Fruit fly (Drosophila melanogaster): ENCODE measurements around the gene Pka-R1.
A peak's percentile ranks its signal among the peaks of the same experiment; 100 is the strongest.

Pka-R1 gene

DNA sequence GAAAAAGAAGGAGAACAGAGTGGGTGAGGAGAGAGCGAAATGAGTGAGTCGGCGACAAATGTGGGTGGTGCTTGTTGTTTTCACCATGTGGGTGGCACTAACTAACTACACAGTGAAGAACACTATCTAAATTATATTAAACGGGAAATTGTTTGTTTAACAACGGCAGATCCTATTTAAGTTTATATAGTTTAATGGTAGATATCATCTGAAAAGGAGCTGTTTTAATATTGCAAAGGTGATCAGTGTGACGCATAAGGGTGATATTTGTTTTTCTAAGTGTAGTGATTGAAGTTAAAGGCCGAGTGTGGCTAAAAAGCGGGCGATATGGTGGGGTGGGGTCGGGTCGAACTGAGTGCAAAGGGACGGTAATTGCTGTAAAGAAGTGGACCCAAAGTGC is 32.7 kb downstream of the Pka-R1 start (continued):
- TF ChIP-seq CG10209 (GFP tag; optimal IDR thresholded peaks at IDR 0.05), result no peak
- no peak for TF ChIP-seq Sin3A (optimal IDR thresholded peaks at IDR 0.05)
- no peak for TF ChIP-seq odd (GFP tag; optimal IDR thresholded peaks at IDR 0.05)
- no peak for TF ChIP-seq tio (GFP tag; optimal IDR thresholded peaks at IDR 0.05)
- no peak for TF ChIP-seq dati (GFP tag; IDR thresholded peaks at IDR 0.05)
- TF ChIP-seq Hand (GFP tag; optimal IDR thresholded peaks at IDR 0.05), result no peak
- no peak for TF ChIP-seq dmrt11E (tag; optimal IDR thresholded peaks at IDR 0.05)
- no peak for TF ChIP-seq MTF-1 (GFP tag; optimal IDR thresholded peaks at IDR 0.05; ENCODE audit: borderline replicate concordance)
- peak; percentile 44 for TF ChIP-seq sens (GFP tag)
- no peak for TF ChIP-seq CG4282 (GFP tag; optimal IDR thresholded peaks at IDR 0.05)
- TF ChIP-seq Hr51 (GFP tag; optimal IDR thresholded peaks at IDR 0.05), result no peak
- no peak for TF ChIP-seq Oli (tag; optimal IDR thresholded peaks at IDR 0.05)
- TF ChIP-seq CG17385 (GFP tag; optimal IDR thresholded peaks at IDR 0.05), result no peak
- TF ChIP-seq Hr78 (GFP tag; optimal IDR thresholded peaks at IDR 0.05), result no peak
- no peak for TF ChIP-seq CG10366 (GFP tag; IDR thresholded peaks at IDR 0.05)
- no peak for TF ChIP-seq CG12659 (GFP tag; optimal IDR thresholded peaks at IDR 0.05)
- peak; percentile 70 for TF ChIP-seq CG18599 (GFP tag; optimal IDR thresholded peaks at IDR 0.05)
- TF ChIP-seq CG6254 (GFP tag; optimal IDR thresholded peaks at IDR 0.05), result no peak
- no peak for TF ChIP-seq disco-r (GFP tag; optimal IDR thresholded peaks at IDR 0.05)
- no peak for TF ChIP-seq Max (GFP tag; optimal IDR thresholded peaks at IDR 0.05)
- no peak for TF ChIP-seq CG9797 (GFP tag; optimal IDR thresholded peaks at IDR 0.05)
- TF ChIP-seq cwo (GFP tag; optimal IDR thresholded peaks at IDR 0.05), result peak; percentile 28
- no peak for TF ChIP-seq CG2678 (tag; optimal IDR thresholded peaks at IDR 0.05)
- TF ChIP-seq CG13123 (GFP tag; optimal IDR thresholded peaks at IDR 0.05), result no peak
- no peak for TF ChIP-seq CG10462 (GFP tag; optimal IDR thresholded peaks at IDR 0.05)
- no peak for TF ChIP-seq mld (GFP tag; IDR thresholded peaks at IDR 0.05; ENCODE audit: partially characterized antibody)
- TF ChIP-seq Pdp1 (GFP tag; optimal IDR thresholded peaks at IDR 0.05), result no peak
- TF ChIP-seq phol (tag; optimal IDR thresholded peaks at IDR 0.05), result no peak
- no peak for TF ChIP-seq CG1529 (GFP tag; optimal IDR thresholded peaks at IDR 0.05)
- no peak for TF ChIP-seq Gsc (GFP tag; IDR thresholded peaks at IDR 0.05)
- no peak for TF ChIP-seq Fer3 (tag; optimal IDR thresholded peaks at IDR 0.05)
- peak; percentile 79 for TF ChIP-seq Ets65A (GFP tag)
- TF ChIP-seq Ets97D (GFP tag; optimal IDR thresholded peaks at IDR 0.05), result no peak
- no peak for TF ChIP-seq HLH4C (GFP tag; IDR thresholded peaks at IDR 0.05; ENCODE audit: partially characterized antibody)
- TF ChIP-seq gcm2 (GFP tag; optimal IDR thresholded peaks at IDR 0.05), result no peak
- no peak for TF ChIP-seq CG3407 (GFP tag; optimal IDR thresholded peaks at IDR 0.05)
- no peak for TF ChIP-seq p53 (GFP tag; optimal IDR thresholded peaks at IDR 0.05)
- no peak for TF ChIP-seq fu2 (GFP tag; optimal IDR thresholded peaks at IDR 0.05)
- TF ChIP-seq fru (optimal IDR thresholded peaks at IDR 0.05), result no peak
- TF ChIP-seq CG11456 (GFP tag; IDR thresholded peaks at IDR 0.05), result peak; percentile 61; the same call in 1 of the 3 replicates
- TF ChIP-seq pb (GFP tag; optimal IDR thresholded peaks at IDR 0.05), result no peak
- TF ChIP-seq Meics (GFP tag; optimal IDR thresholded peaks at IDR 0.05), result peak; percentile 0
- no peak for TF ChIP-seq az2 (GFP tag; optimal IDR thresholded peaks at IDR 0.05)
- TF ChIP-seq crol (GFP tag; IDR thresholded peaks at IDR 0.05), result no peak
- no peak for TF ChIP-seq Doc3 (GFP tag; IDR thresholded peaks at IDR 0.05; ENCODE audit: partially characterized antibody)
- no peak for TF ChIP-seq gfzf (GFP tag; optimal IDR thresholded peaks at IDR 0.05)
- TF ChIP-seq abd-A (tag; optimal IDR thresholded peaks at IDR 0.05), result no peak
- no peak for TF ChIP-seq Rx (GFP tag; IDR thresholded peaks at IDR 0.05)
- TF ChIP-seq ci (GFP tag; IDR thresholded peaks at IDR 0.05), result no peak
- peak; percentile 32; the same call in 1 of the 2 replicates for TF ChIP-seq Ada2b (GFP tag; IDR thresholded peaks at IDR 0.05)
- TF ChIP-seq lola (GFP tag; optimal IDR thresholded peaks at IDR 0.05), result no peak
